Fruit fly (Drosophila melanogaster) whole organism, prepupa: Measurements from ENCODE around the gene Drgx.
A peak's percentile ranks its signal among the peaks of the same experiment; 100 is the strongest.

ENCODE experiments used
- Blimp-1 ChIP-seq: fragments of 200-800 bp; sonication (Bioruptor generic); optimal IDR thresholded peaks from 3 replicates; lab custom pipeline; 2017; ENCODE audit warnings: missing biosample characterization, missing genetic modification characterization, mild to moderate bottlenecking, moderate library complexity, missing genetic modification reagents
- CG10631 ChIP-seq: fragments of 200-800 bp; sonication (Bioruptor generic); optimal IDR thresholded peaks from 2 replicates; lab custom pipeline; 2016; ENCODE audit warnings: missing biosample characterization, missing genetic modification characterization
- CG10669 ChIP-seq: fragments of 200-800 bp; sonication (Bioruptor generic); optimal IDR thresholded peaks from 3 replicates; lab custom pipeline; 2018; ENCODE audit warnings: missing biosample characterization, mild to moderate bottlenecking, missing genetic modification characterization, moderate library complexity
- CG11294 ChIP-seq: fragments of 200-800 bp; sonication (Bioruptor generic); IDR thresholded peaks from 2 replicates; pipeline ENCODE4 v1.3.6; 2022; ENCODE audit warnings: missing biosample characterization, missing genetic modification characterization
- CG11902 ChIP-seq: fragments of 200-800 bp; sonication (Bioruptor generic); optimal IDR thresholded peaks from 3 replicates; lab custom pipeline; 2016; ENCODE audit warnings: missing biosample characterization, missing genetic modification characterization
- CG15336 ChIP-seq: fragments of 200-800 bp; sonication (Bioruptor generic); IDR thresholded peaks from 2 replicates; pipeline ENCODE4 v1.3.6; 2022; ENCODE audit warnings: missing biosample characterization, missing genetic modification characterization
- CG1621 ChIP-seq: fragments of 200-800 bp; sonication (Bioruptor generic); optimal IDR thresholded peaks from 3 replicates; lab custom pipeline; 2018; ENCODE audit warnings: missing biosample characterization, mild to moderate bottlenecking, missing genetic modification characterization
- CG16779 ChIP-seq: fragments of 200-800 bp; sonication (Bioruptor generic); optimal IDR thresholded peaks from 3 replicates; lab custom pipeline; 2017; ENCODE audit warnings: missing biosample characterization, mild to moderate bottlenecking, missing genetic modification characterization
- CG3032 ChIP-seq: fragments of 200-800 bp; optimal IDR thresholded peaks from 2 replicates; lab custom pipeline; 2019; ENCODE audit warnings: missing biosample characterization, mild to moderate bottlenecking, missing genetic modification characterization, moderate library complexity
- CG32006 ChIP-seq: fragments of 200-800 bp; sonication (Bioruptor generic); optimal IDR thresholded peaks from 3 replicates; lab custom pipeline; 2017; ENCODE audit warnings: missing biosample characterization, mild to moderate bottlenecking, missing genetic modification characterization
- CG34406 ChIP-seq: fragments of 200-800 bp; sonication (Bioruptor generic); optimal IDR thresholded peaks from 3 replicates; lab custom pipeline; 2016; ENCODE audit warnings: missing biosample characterization, missing genetic modification characterization
- CG3919 ChIP-seq: fragments of 200-800 bp; sonication (Bioruptor generic); optimal IDR thresholded peaks from 3 replicates; lab custom pipeline; 2016; ENCODE audit warnings: missing biosample characterization, missing genetic modification characterization
- CG6163 ChIP-seq: fragments of 200-800 bp; sonication (Bioruptor generic); IDR thresholded peaks from 3 replicates; pipeline ENCODE4 v1.3.6; 2022; ENCODE audit warnings: missing biosample characterization, missing genetic modification characterization
- CG6276 ChIP-seq: fragments of 200-800 bp; sonication (Bioruptor generic); optimal IDR thresholded peaks from 2 replicates; lab custom pipeline; 2017; ENCODE audit warnings: missing biosample characterization, mild to moderate bottlenecking, missing genetic modification characterization
- CG6792 ChIP-seq: fragments of 200-800 bp; sonication (Bioruptor generic); optimal IDR thresholded peaks from 3 replicates; lab custom pipeline; 2016; ENCODE audit warnings: missing biosample characterization, missing genetic modification characterization
- CG6854 ChIP-seq: fragments of 200-800 bp; sonication (Bioruptor generic); optimal IDR thresholded peaks from 2 replicates; lab custom pipeline; 2017; ENCODE audit warnings: missing biosample characterization, mild to moderate bottlenecking, missing genetic modification characterization
- CG7368 ChIP-seq: fragments of 200-800 bp; sonication (Bioruptor generic); optimal IDR thresholded peaks from 3 replicates; lab custom pipeline; 2016; ENCODE audit warnings: missing biosample characterization, missing genetic modification characterization
- CG8319 ChIP-seq: fragments of 200-800 bp; sonication (Bioruptor generic); optimal IDR thresholded peaks from 3 replicates; lab custom pipeline; 2016; ENCODE audit warnings: missing biosample characterization, missing genetic modification characterization
- CG8632 ChIP-seq: fragments of 200-800 bp; sonication (Bioruptor generic); optimal IDR thresholded peaks from 3 replicates; lab custom pipeline; 2016; ENCODE audit warnings: missing biosample characterization, missing genetic modification characterization
- Eip75B ChIP-seq: fragments of 200-800 bp; sonication (Bioruptor generic); optimal IDR thresholded peaks from 3 replicates; lab custom pipeline; 2016; ENCODE audit warnings: missing biosample characterization, missing genetic modification characterization
- Eip78C ChIP-seq: fragments of 200-800 bp; sonication (Bioruptor generic); peaks from one replicate; lab custom pipeline; 2016; ENCODE audit warnings: missing biosample characterization, missing genetic modification characterization
- Eip93F ChIP-seq: fragments of 200-800 bp; sonication (Bioruptor generic); optimal IDR thresholded peaks from 2 replicates; lab custom pipeline; 2016; ENCODE audit warnings: missing biosample characterization, mild to moderate bottlenecking, missing genetic modification characterization
- Ets96B ChIP-seq: fragments of 200-800 bp; optimal IDR thresholded peaks from 2 replicates; lab custom pipeline; 2019; ENCODE audit warnings: missing biosample characterization, mild to moderate bottlenecking, missing genetic modification characterization, moderate library complexity
- Gug ChIP-seq: fragments of 200-800 bp; sonication (Bioruptor generic); IDR thresholded peaks from 2 replicates; pipeline ENCODE4 v1.3.6; 2022; ENCODE audit warnings: missing biosample characterization, missing genetic modification characterization
- Hr38 ChIP-seq: sonication (Bioruptor generic); optimal IDR thresholded peaks from 2 replicates; lab custom pipeline; 2016; ENCODE audit warnings: missing biosample characterization, missing genetic modification characterization
- Hr4 ChIP-seq: fragments of 200-800 bp; sonication (Bioruptor generic); optimal IDR thresholded peaks from 3 replicates; lab custom pipeline; 2016; ENCODE audit warnings: missing biosample characterization, missing genetic modification characterization
- Lpt ChIP-seq: fragments of 200-800 bp; sonication (Bioruptor generic); optimal IDR thresholded peaks from 3 replicates; lab custom pipeline; 2016; ENCODE audit warnings: missing biosample characterization, missing genetic modification characterization
- Met ChIP-seq: fragments of 200-800 bp; sonication (Bioruptor generic); optimal IDR thresholded peaks from 3 replicates; lab custom pipeline; 2016; ENCODE audit warnings: missing biosample characterization, missing genetic modification characterization
- OdsH ChIP-seq: fragments of 200-800 bp; sonication (Bioruptor generic); optimal IDR thresholded peaks from 3 replicates; lab custom pipeline; 2016; ENCODE audit warnings: missing biosample characterization, missing genetic modification characterization
- Smox ChIP-seq: fragments of 200-800 bp; sonication (Bioruptor generic); optimal IDR thresholded peaks from 3 replicates; lab custom pipeline; 2016; ENCODE audit warnings: missing biosample characterization, missing genetic modification characterization
- Sox102F ChIP-seq: fragments of 200-800 bp; sonication (Bioruptor generic); optimal IDR thresholded peaks from 2 replicates; lab custom pipeline; 2016; ENCODE audit warnings: missing biosample characterization, mild to moderate bottlenecking, missing genetic modification characterization
- acj6 ChIP-seq: fragments of 200-800 bp; sonication (Bioruptor generic); optimal IDR thresholded peaks from 3 replicates; lab custom pipeline; 2016; ENCODE audit warnings: missing biosample characterization, missing genetic modification characterization
- cyc ChIP-seq: fragments of 200-800 bp; sonication (Bioruptor generic); optimal IDR thresholded peaks from 3 replicates; lab custom pipeline; 2016; ENCODE audit warnings: missing biosample characterization, missing genetic modification characterization
- dac ChIP-seq: fragments of 200-800 bp; sonication (Bioruptor generic); optimal IDR thresholded peaks from 2 replicates; lab custom pipeline; 2017; ENCODE audit warnings: missing biosample characterization, mild to moderate bottlenecking, missing genetic modification characterization
- dsx ChIP-seq: fragments of 200-800 bp; optimal IDR thresholded peaks from 3 replicates; lab custom pipeline; 2019; ENCODE audit warnings: missing biosample characterization, mild to moderate bottlenecking, missing genetic modification characterization, moderate library complexity; ENCODE audit not compliant: poor library complexity, severe bottlenecking
- esn ChIP-seq: fragments of 200-800 bp; sonication (Bioruptor generic); optimal IDR thresholded peaks from 2 replicates; lab custom pipeline; 2016; ENCODE audit warnings: missing biosample characterization, mild to moderate bottlenecking, missing genetic modification characterization, moderate library complexity
- fd59A ChIP-seq: fragments of 200-800 bp; sonication (Bioruptor generic); optimal IDR thresholded peaks from 2 replicates; lab custom pipeline; 2017; ENCODE audit warnings: missing biosample characterization, mild to moderate bottlenecking, missing genetic modification characterization, missing genetic modification reagents
- fd85E ChIP-seq: fragments of 200-800 bp; sonication (Bioruptor generic); optimal IDR thresholded peaks from 3 replicates; lab custom pipeline; 2016; ENCODE audit warnings: missing biosample characterization, missing genetic modification characterization
- fkh ChIP-seq: fragments of 200-800 bp; sonication (Bioruptor generic); optimal IDR thresholded peaks from 3 replicates; lab custom pipeline; 2017; ENCODE audit warnings: missing biosample characterization, mild to moderate bottlenecking, missing genetic modification characterization, moderate library complexity
- lz ChIP-seq: fragments of 200-800 bp; sonication (Bioruptor generic); optimal IDR thresholded peaks from 3 replicates; lab custom pipeline; 2016; ENCODE audit warnings: missing biosample characterization, missing genetic modification characterization
- net ChIP-seq: fragments of 200-800 bp; sonication (Bioruptor generic); optimal IDR thresholded peaks from 3 replicates; lab custom pipeline; 2016; ENCODE audit warnings: missing biosample characterization, missing genetic modification characterization
- pdm3 ChIP-seq: fragments of 200-800 bp; sonication (Bioruptor generic); optimal IDR thresholded peaks from 3 replicates; lab custom pipeline; 2016; ENCODE audit warnings: missing biosample characterization, missing genetic modification characterization
- salr ChIP-seq, 2 experiments: fragments of 200-800 bp; sonication (Bioruptor generic); optimal IDR thresholded peaks; 3 replicates each; lab custom pipeline; 2016 to 2018; ENCODE audit warnings: missing biosample characterization in 2 of 2, missing genetic modification characterization in 2 of 2, mild to moderate bottlenecking in 1 of 2
- spab ChIP-seq: fragments of 200-800 bp; sonication (Bioruptor generic); optimal IDR thresholded peaks from 2 replicates; lab custom pipeline; 2017; ENCODE audit warnings: missing biosample characterization, mild to moderate bottlenecking, missing genetic modification characterization, missing genetic modification reagents
- svp ChIP-seq: fragments of 200-800 bp; sonication (Bioruptor generic); peaks from one replicate; lab custom pipeline; 2016; ENCODE audit warnings: missing biosample characterization, missing genetic modification characterization
- vri ChIP-seq: fragments of 200-800 bp; sonication (Bioruptor generic); optimal IDR thresholded peaks from 3 replicates; lab custom pipeline; 2016; ENCODE audit warnings: missing biosample characterization, mild to moderate bottlenecking, missing genetic modification characterization

Drgx gene

DNA sequence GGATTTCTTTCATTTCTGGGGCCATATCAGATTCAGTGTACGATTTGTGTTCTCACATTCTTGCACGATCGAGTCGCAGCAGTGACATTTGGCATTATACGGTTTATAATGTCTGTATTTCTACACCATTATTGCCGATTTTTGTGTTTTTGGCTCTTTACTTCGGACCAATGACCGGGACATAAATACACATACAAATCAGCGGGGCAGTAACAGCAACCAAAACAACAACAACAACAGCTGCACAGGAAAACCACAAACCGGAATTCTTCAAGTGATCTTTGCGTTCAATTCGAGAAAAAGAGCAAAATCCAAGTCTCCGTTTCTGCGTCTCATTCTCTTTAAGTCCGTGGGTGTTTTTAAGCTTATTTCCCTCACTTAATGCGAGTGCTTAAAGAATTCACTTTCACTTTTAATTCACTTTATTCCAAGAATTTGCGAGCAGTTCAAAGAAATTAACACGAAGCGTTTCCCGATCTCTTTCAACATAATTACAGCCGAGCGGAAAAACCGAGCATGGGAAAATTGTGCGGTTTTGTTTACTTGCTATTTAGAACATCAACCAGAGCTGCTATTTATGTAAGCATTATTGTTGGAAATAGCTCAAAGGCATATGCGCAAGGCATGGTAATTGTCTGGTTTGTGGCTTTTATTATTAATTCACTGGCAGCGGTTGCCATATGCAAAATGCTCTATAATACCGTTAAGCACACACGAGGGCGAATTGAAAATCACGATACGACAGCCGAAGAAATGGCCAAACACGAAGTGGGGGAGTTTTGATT, 31.1 kb upstream of the Drgx start:
- TF ChIP-seq Ets96B (no peak), Blimp-1 (GFP tag; lab: Kevin White, UChicago) (peak; percentile 91), Met (no peak), CG3919 (GFP tag; lab: Kevin White, UChicago) (no peak), vri (GFP tag; lab: Kevin White, UChicago) (no peak), Lpt (GFP tag; lab: Kevin White, UChicago) (no peak)

DNA sequence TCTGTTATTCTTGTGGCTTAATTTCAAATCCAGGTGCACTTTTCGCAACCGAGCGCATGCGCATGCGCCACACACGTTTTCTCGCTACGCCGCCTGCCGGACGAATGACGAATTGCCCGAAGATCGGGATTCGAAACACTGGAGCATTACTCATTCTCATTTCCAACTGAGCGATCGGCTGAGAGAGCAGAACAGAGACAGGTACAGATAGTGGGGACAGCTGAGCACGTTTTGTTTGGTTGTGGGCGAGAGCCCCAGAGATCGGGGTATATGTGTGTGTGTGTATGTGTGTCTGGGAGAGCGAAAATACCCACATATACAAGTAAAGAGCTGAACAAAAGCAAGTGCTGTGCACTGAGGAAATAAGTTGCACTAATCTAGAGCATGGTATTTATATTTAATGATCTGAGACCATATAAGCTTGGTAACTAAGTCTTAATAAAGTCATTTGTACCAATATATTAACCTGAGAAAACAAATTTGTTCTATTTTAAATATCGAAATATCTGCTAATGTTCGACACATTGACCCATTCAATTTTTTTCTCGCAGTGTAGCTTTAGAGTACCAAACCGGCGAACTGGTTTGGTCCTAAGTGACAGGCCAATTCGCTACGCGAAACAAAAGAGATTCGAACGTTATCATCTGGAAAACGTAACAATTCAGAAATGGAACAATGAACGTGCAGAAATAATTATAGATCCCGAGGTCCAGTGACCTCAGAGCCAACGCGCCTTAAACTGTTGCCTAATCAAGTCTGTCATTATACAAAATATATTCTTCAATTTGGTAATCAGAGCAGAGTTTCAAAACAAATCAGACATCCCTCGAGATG, 30.3 kb upstream of the Drgx start:
- TF ChIP-seq CG15336 (GFP tag; lab: Robert Waterston, UW): peak; percentile 99
- peak; percentile 77 for TF ChIP-seq fkh
- peak; percentile 96 for TF ChIP-seq vri (GFP tag; lab: Kevin White, UChicago)
- peak; percentile 94 for TF ChIP-seq CG3919 (GFP tag; lab: Kevin White, UChicago)
- TF ChIP-seq svp (GFP tag; lab: Kevin White, UChicago): peak; percentile 98
- peak; percentile 91 for TF ChIP-seq CG16779 (tag; lab: Kevin White, UChicago)
- peak; percentile 74 for TF ChIP-seq dac (GFP tag; lab: Kevin White, UChicago)
- TF ChIP-seq CG6792 (GFP tag; lab: Kevin White, UChicago): peak; percentile 94
- peak; percentile 92 for TF ChIP-seq CG1621 (tag; lab: Kevin White, UChicago)
- peak; percentile 98 for TF ChIP-seq CG11294 (GFP tag; lab: Robert Waterston, UW)
- TF ChIP-seq CG8632 (GFP tag; lab: Kevin White, UChicago): peak; percentile 94
- peak; percentile 94 for TF ChIP-seq lz (GFP tag; lab: Kevin White, UChicago)
- TF ChIP-seq Eip78C: peak; percentile 99
- TF ChIP-seq dsx (GFP tag; lab: Kevin White, UChicago): peak; percentile 92
- TF ChIP-seq fd59A (GFP tag; lab: Kevin White, UChicago): peak; percentile 88
- peak; percentile 97 for TF ChIP-seq CG6854 (GFP tag; lab: Kevin White, UChicago)
- TF ChIP-seq Sox102F (GFP tag; lab: Kevin White, UChicago): peak; percentile 95
- TF ChIP-seq Gug (GFP tag; lab: Robert Waterston, UW): peak; percentile 99
- peak; percentile 95 for TF ChIP-seq cyc (GFP tag; lab: Kevin White, UChicago)
- TF ChIP-seq CG8319: peak; percentile 99
- no peak for TF ChIP-seq Hr38
- peak; percentile 93 for TF ChIP-seq Hr4 (GFP tag; lab: Kevin White, UChicago)
- peak; percentile 98 for TF ChIP-seq Met
- TF ChIP-seq pdm3 (GFP tag; lab: Kevin White, UChicago): peak; percentile 94
- peak; percentile 99 for TF ChIP-seq CG6276 (GFP tag; lab: Kevin White, UChicago)
- TF ChIP-seq CG10669 (GFP tag; lab: Kevin White, UChicago): peak; percentile 99
- peak; percentile 95 for TF ChIP-seq Smox (GFP tag; lab: Kevin White, UChicago)
- peak; percentile 86 to 93 for TF ChIP-seq salr (GFP tag; optimal IDR thresholded peaks at IDR 0.05; lab: Kevin White, UChicago)
- peak; percentile 99 for TF ChIP-seq CG3032 (tag; lab: Kevin White, UChicago)
- TF ChIP-seq esn (GFP tag; lab: Kevin White, UChicago): peak; percentile 97
- TF ChIP-seq net (GFP tag; lab: Kevin White, UChicago): peak; percentile 94
- peak; percentile 89 for TF ChIP-seq CG10631 (GFP tag; lab: Kevin White, UChicago)
- TF ChIP-seq acj6: peak; percentile 99
- peak; percentile 95 for TF ChIP-seq CG32006 (GFP tag; lab: Kevin White, UChicago)
- peak; percentile 98 for TF ChIP-seq CG7368 (GFP tag; lab: Kevin White, UChicago)
- TF ChIP-seq spab (GFP tag; lab: Kevin White, UChicago): peak; percentile 99
- TF ChIP-seq CG11902: peak; percentile 88
- TF ChIP-seq Ets96B: peak; percentile 95
- TF ChIP-seq fd85E (GFP tag; lab: Kevin White, UChicago): peak; percentile 95
- peak; percentile 95 for TF ChIP-seq CG34406 (GFP tag; lab: Kevin White, UChicago)
- TF ChIP-seq OdsH (GFP tag; lab: Kevin White, UChicago): peak; percentile 93
- peak; percentile 98 for TF ChIP-seq CG6163 (GFP tag; lab: Robert Waterston, UW)
- peak; percentile 98 for TF ChIP-seq Eip75B (GFP tag; lab: Kevin White, UChicago)
- TF ChIP-seq Eip93F: peak; percentile 97
